Worm (Caenorhabditis elegans): ENCODE results near the gene M01H9.3.

M01H9.3 gene

ce11 chrIV:4477009-4477471 lies at the start of gene M01H9.3:
Gene M01H9.3, minus strand, starts transcription at chrIV:4477059.
- peak; percentile 57 for TF ChIP-seq unc-55 (GFP tag; optimal IDR thresholded peaks at IDR 0.05)
- peak; percentile 24 for TF ChIP-seq gmeb-1 (tag; optimal IDR thresholded peaks at IDR 0.05)
- TF ChIP-seq sma-3 (GFP tag; optimal IDR thresholded peaks at IDR 0.05) = peak; percentile 39
- no peak for TF ChIP-seq ztf-1 (GFP tag; conservative IDR thresholded peaks at IDR 0.05)
- TF ChIP-seq ztf-11 (tag; optimal IDR thresholded peaks at IDR 0.05) = no peak
- no peak for TF ChIP-seq blmp-1 (tag; optimal IDR thresholded peaks at IDR 0.05; ENCODE audit: insufficient read depth)
- peak; percentile 79 for TF ChIP-seq crh-2 (tag; optimal IDR thresholded peaks at IDR 0.05)
- peak in 1 of 2 experiments; percentile 68 for TF ChIP-seq mdl-1 (tag; optimal IDR thresholded peaks at IDR 0.05)
- no peak for TF ChIP-seq lin-39 (tag; optimal IDR thresholded peaks at IDR 0.05)
- TF ChIP-seq nhr-129 (tag; optimal IDR thresholded peaks at IDR 0.05) = peak; percentile 97
- TF ChIP-seq ceh-16 (tag; optimal IDR thresholded peaks at IDR 0.05) = no peak
- no peak for TF ChIP-seq aly-2 (tag; optimal IDR thresholded peaks at IDR 0.05)
- peak; percentile 91 for TF ChIP-seq ama-1 (optimal IDR thresholded peaks at IDR 0.05)
- TF ChIP-seq elt-3 (tag; optimal IDR thresholded peaks at IDR 0.05) = no peak
- peak; percentile 90 for TF ChIP-seq sma-9 (GFP tag; optimal IDR thresholded peaks at IDR 0.05)
- TF ChIP-seq sma-9 (tag; optimal IDR thresholded peaks at IDR 0.05) = no peak
- peak; percentile 76 for TF ChIP-seq ztf-4 (tag; optimal IDR thresholded peaks at IDR 0.05)
- TF ChIP-seq skn-1 (tag; optimal IDR thresholded peaks at IDR 0.05) = no peak
- TF ChIP-seq zag-1 (tag; optimal IDR thresholded peaks at IDR 0.05) = peak; percentile 1
- TF ChIP-seq nhr-11 (tag; optimal IDR thresholded peaks at IDR 0.05) = no peak
- no peak for TF ChIP-seq nhr-12 (tag; optimal IDR thresholded peaks at IDR 0.05)
- TF ChIP-seq nhr-10 (tag; optimal IDR thresholded peaks at IDR 0.05) = no peak
- no peak for TF ChIP-seq nhr-237 (tag; optimal IDR thresholded peaks at IDR 0.05)
- TF ChIP-seq nhr-23 (tag; optimal IDR thresholded peaks at IDR 0.05) = no peak
- TF ChIP-seq nhr-25 (tag; optimal IDR thresholded peaks at IDR 0.05) = peak; percentile 60
- TF ChIP-seq F13H6.1 (tag; optimal IDR thresholded peaks at IDR 0.05) = peak; percentile 81
- no peak for TF ChIP-seq dmd-4 (tag; optimal IDR thresholded peaks at IDR 0.05)
- no peak for TF ChIP-seq elt-1 (tag; optimal IDR thresholded peaks at IDR 0.05)
- peak; percentile 20 for TF ChIP-seq nhr-21 (tag; optimal IDR thresholded peaks at IDR 0.05)
- TF ChIP-seq fos-1 (tag; optimal IDR thresholded peaks at IDR 0.05) = peak; percentile 55
- TF ChIP-seq mab-5 (tag; optimal IDR thresholded peaks at IDR 0.05) = peak; percentile 52
- no peak for TF ChIP-seq unc-62 (GFP tag; optimal IDR thresholded peaks at IDR 0.05)
- no peak for TF ChIP-seq ZK546.5 (tag; optimal IDR thresholded peaks at IDR 0.05)
- TF ChIP-seq lin-13 (GFP tag; optimal IDR thresholded peaks at IDR 0.05) = no peak
- TF ChIP-seq R02D3.7 (tag; optimal IDR thresholded peaks at IDR 0.05) = no peak
- peak; percentile 44 for TF ChIP-seq sem-4 (tag; optimal IDR thresholded peaks at IDR 0.05)
- TF ChIP-seq lsy-2 (tag; optimal IDR thresholded peaks at IDR 0.05) = peak in 1 of 2 experiments; percentile 76
- no peak for TF ChIP-seq lin-11 (tag; optimal IDR thresholded peaks at IDR 0.05)
- no peak for TF ChIP-seq egl-27 (tag; optimal IDR thresholded peaks at IDR 0.05)
- no peak for TF ChIP-seq unc-39 (tag; optimal IDR thresholded peaks at IDR 0.05)
- TF ChIP-seq nhr-6 (tag; optimal IDR thresholded peaks at IDR 0.05) = peak; percentile 80
- no peak for TF ChIP-seq ceh-82 (tag; optimal IDR thresholded peaks at IDR 0.05)
- TF ChIP-seq peb-1 (tag; optimal IDR thresholded peaks at IDR 0.05) = no peak
- TF ChIP-seq snpc-4 (tag; optimal IDR thresholded peaks at IDR 0.05) = peak; percentile 15
- TF ChIP-seq nhr-77 (tag; optimal IDR thresholded peaks at IDR 0.05) = no peak
- no peak for TF ChIP-seq mbf-1 (tag; optimal IDR thresholded peaks at IDR 0.05)
- TF ChIP-seq alr-1 (tag; optimal IDR thresholded peaks at IDR 0.05) = no peak
- TF ChIP-seq Y55F3AM.14 (GFP tag; optimal IDR thresholded peaks at IDR 0.05) = no peak
- peak; percentile 82 for TF ChIP-seq C34F6.9 (tag; optimal IDR thresholded peaks at IDR 0.05)

Data from whole organism, L2 larva.